Worm (Caenorhabditis elegans) whole organism, dauer: ENCODE measurements around the gene B0410.3.
"Not testable (repeated sequence)": the region's sequence is repeated elsewhere in the genome, so short reads cannot be mapped to it uniquely, and the experiment has no call there.

Experiments
- unc-62 ChIP-seq: sonication (generic microtip); optimal IDR thresholded peaks from 2 replicates; lab custom pipeline; 2017; ENCODE audit warnings: missing biosample characterization, missing genetic modification reagents, missing genetic modification characterization

Gene B0410.3

DNA sequence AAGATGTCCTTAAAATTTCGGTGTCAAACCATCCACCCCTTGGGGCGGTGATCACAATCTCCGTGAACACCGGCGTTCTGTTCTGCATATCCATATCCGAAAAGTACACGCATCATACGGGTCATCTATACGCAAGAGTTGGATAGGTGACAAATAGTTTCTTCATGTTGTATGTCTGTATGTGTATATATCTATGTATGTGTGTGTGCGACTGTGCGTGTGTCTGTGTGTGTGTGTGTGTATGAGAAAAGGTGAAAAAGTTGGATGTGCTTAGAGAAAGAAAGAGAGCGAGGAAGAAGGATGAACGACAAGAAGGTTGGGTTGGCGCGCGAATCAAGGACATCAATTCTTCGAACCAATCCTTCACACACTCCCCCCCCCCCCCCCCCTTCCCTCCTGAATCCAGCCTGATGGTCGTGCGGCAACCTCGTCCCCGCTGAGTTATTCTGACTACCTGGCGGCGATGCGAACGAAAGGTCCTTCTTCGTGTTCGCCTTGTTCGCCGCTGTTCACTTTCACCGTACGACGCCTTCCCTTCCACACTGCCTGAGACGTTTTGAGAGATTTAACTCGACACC is 16.1 kb upstream of the B0410.3 start:
- TF ChIP-seq unc-62 (GFP tag; lab: Kevin White, UChicago): no peak

DNA sequence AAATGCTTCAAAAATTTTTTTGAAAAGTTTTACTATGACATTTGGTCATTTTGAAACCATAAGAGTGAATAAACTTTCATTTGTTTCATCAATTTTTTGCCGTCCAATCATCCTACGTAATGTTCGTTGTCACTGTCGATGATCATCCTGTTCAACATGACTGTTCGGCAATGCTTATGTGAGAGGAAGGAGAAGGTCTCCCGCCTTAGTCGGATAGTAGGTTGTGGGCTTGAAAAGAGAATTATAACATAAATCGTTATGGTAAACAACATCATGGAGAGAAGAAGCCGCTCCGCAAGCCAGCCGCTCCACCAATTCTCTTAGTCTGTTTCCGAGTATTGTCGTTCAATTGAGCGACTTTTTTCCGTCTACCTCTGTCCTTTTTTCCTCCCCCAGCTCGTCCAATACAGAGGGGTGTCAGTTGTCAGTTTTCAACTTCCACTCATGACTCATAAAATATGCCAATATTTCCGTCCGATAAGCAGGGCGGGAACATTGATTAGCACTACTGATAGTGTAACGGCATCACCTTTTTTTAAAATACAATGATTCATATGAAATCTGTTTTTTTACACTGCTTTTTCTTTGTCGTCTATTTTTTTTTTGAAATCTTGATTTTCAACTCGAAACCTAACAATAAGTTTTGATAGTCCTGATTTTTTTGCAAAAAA is 14.9 kb upstream of the B0410.3 start:
- no peak for TF ChIP-seq unc-62 (GFP tag; lab: Kevin White, UChicago)

- no peak for TF ChIP-seq unc-62 (GFP tag; lab: Kevin White, UChicago)
These were observed 12.6 kb upstream of the B0410.3 start for ce11 chrX:2903715-2904419.

DNA sequence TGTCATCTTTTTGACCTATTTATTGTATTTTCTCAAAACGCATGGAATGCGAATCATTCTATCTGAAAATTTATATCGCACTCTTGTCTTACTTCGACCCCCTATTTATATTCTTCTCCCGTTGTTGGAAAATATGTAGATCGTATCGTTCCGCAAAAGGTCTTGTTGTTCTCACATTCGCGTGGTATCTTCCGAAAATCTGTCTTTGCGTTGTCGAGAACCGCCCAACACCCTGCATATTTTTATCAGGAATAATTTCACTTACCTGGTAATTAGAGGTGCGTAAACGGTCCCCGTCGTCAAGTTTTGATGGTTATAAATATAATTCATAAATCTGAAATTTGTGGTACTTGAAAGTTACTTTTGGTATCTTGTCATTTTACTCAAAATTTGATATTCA is 11.6 kb upstream of the B0410.3 start:
- no peak for TF ChIP-seq unc-62 (GFP tag; lab: Kevin White, UChicago)

ce11 chrX:2900897-2901496 is 9.7 kb upstream of the B0410.3 start:
- no peak for TF ChIP-seq unc-62 (GFP tag; lab: Kevin White, UChicago)

DNA sequence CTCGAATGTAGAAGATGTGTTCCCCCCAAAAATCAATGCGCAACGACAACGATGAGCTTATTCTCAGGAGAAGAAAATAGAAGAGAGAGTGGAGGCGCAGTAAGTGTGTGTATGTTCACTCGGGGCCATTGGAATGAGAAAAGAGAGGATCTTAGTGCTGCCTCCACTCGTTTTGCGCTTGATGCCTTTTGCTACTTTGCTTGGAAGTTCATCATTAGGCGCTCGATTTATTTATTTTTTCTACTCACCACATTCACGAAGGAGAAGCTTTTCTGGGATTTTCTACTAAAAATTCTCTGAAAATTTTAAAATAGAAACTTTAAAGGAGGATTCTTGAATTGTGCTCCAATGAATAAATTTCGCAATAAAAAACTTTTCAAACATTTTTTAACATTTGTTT is 7.0 kb upstream of the B0410.3 start, which contains the start of gene F52B10.3:
Gene F52B10.3, minus strand, starts transcription at position 101 of the 400 bp plus-strand sequence.
- no peak for TF ChIP-seq unc-62 (GFP tag; lab: Kevin White, UChicago)

ce11 chrX:2895646-2896045 is 4.4 kb upstream of the B0410.3 start:
- TF ChIP-seq unc-62 (GFP tag; lab: Kevin White, UChicago): no peak

ce11 chrX:2894273-2894672 is 3.0 kb upstream of the B0410.3 start, which contains the start of gene B0410.1:
B0410.1 (plus strand) TSS chrX:2894573.
- TF ChIP-seq unc-62 (GFP tag; lab: Kevin White, UChicago): not testable (repeated sequence)

DNA sequence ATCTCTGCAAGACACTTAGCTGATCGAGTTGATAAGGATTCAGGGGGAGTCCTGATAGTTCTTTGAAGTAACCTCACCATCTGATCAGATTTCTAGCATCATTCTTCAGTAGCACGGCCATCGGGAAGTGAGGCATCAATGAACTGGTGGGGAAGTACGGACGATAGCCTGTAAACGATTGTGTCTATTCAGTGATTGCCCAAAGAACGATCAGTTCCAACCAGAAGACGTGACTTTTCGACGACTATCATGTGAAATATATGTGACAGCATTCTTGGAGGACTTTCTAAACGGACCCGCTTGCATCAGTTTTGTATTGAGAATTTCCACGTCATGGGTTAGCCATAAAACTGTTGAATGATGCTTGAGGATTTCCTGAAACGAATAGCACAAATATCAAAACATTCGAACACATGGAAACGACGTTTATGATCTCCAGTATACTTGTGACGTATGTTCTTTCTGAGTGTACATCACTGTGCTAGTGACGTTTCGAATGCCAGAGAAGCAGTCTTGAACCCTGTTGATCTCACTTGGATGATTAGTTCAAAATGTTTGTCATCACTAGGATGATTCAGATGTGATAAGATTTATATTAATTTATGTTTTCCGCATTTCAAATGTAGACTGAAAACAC is 1.9 kb upstream of the B0410.3 start:
- no peak for TF ChIP-seq unc-62 (GFP tag; lab: Kevin White, UChicago)

DNA sequence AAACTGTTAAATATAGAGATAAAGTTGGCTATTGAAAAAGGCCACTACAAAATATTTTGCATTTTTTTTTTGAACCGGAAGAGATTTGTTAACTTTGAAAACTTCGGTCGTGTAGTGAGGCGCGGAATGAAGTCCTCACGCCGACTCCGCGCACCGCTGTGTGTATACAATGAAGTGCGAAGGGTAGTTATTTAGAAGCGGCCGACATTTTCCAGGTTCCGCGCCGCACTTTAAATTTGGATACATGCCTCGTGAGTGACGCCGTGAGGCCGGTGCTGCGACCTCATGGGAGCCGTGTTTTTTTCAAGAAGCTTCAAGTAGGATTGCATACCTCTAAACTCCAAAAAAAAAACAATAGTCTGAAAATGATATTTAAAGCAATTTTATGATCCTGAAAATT is 588 bp upstream of the B0410.3 start:
- TF ChIP-seq unc-62 (GFP tag; lab: Kevin White, UChicago): no peak

DNA sequence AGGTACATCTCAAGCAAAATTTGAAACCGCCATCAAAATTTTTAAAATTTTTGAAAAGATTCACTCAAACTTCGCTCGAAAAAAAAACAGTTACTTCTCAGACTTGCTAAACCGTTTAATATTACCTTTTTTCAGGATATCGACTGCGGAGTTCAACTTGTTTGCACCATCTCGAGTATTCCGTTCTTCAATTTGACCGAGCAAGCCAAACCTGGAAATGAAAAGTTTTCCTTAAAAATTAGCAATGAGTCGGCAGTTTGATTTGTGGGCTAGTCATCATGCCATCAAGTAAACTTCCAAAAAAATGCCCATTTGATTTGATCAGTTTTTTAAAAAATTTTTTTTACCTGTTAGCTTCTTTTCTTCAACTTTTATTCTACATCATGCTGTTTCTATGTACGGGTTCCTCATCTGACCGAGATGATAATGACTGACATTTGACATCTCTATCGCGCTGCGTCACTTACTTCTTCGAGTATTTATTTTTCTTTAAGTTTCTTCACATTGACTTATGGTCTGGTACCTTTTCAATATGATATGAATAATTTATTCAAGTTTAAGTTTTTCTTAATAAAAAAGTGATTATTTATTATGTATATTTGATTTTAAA is 1.1 kb downstream of the B0410.3 start:
- no peak for TF ChIP-seq unc-62 (GFP tag; lab: Kevin White, UChicago)

ce11 chrX:2885318-2885908 is 5.9 kb downstream of the B0410.3 start, which contains the start of gene vang-1:
vang-1 (plus strand) TSS chrX:2885858.
- TF ChIP-seq unc-62 (GFP tag; lab: Kevin White, UChicago): no peak

DNA sequence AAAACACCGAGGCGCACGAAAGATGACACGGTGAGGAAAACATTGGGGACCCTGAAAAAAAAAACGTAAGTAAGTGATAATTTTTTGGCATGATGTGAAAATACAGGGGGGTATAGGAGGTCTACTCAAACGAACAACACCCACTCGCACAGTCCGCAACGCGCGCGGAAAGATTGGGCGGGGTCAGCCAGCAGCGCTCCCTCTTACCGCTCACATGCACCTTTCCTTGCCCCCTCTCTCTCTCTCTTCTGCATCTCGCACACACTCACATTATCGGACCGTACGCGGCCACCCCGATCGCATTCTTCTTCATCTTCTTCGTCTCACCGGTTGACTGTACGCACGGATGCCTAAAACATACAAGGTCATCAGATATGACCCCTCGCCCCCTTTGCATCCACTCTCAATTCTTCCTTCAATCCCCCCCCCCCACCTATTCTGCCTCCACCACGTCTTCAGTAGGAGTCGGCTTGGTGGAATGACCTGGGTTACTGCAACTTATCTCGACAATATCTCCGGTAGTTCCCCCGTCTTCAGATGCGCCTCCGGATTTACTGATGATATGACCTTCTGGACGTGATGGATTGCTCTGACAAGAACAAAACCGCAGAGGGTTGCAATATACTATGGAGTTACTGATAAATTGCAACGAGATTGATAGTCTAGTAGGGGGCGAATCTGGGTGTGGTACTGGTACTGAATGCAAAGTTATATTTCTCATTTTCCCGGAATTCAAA is 11.6 kb downstream of the B0410.3 start, which contains the start of gene F53B3.5:
Gene F53B3.5, minus strand, starts transcription at position 51 of the 737 bp plus-strand sequence.
- TF ChIP-seq unc-62 (GFP tag; lab: Kevin White, UChicago): no peak

ce11 chrX:2877433-2877832 is 13.9 kb downstream of the B0410.3 start:
- TF ChIP-seq unc-62 (GFP tag; lab: Kevin White, UChicago): no peak
